Worm (Caenorhabditis elegans) whole organism, early embryonic: ENCODE measurements around the gene K12H6.6.

Experiments used
- B0310.2 ChIP-seq: sonication (generic microtip); optimal IDR thresholded peaks from 2 replicates; lab custom pipeline; 2016; ENCODE audit warnings: mild to moderate bottlenecking, missing genetic modification characterization, missing compliant biosample characterization
- ama-1 ChIP-seq: fragments of 150-350 bp; optimal IDR thresholded peaks from 2 replicates; lab custom pipeline; 2014
- ceh-13 ChIP-seq: fragments of 200-800 bp; sonication (Bioruptor generic); optimal IDR thresholded peaks from 2 replicates; lab custom pipeline; 2018; ENCODE audit warnings: mild to moderate bottlenecking, missing genetic modification characterization, missing compliant biosample characterization
- ceh-36 ChIP-seq: sonication (generic microtip); optimal IDR thresholded peaks from 2 replicates; lab custom pipeline; 2016; ENCODE audit warnings: missing genetic modification characterization, inconsistent platforms, missing compliant biosample characterization
- ets-7 ChIP-seq: sonication (generic microtip); optimal IDR thresholded peaks from 2 replicates; lab custom pipeline; 2016; ENCODE audit warnings: missing genotype, missing genetic modification characterization, missing compliant biosample characterization
- flt-1 ChIP-seq: fragments of 200-800 bp; sonication (Bioruptor generic); IDR thresholded peaks from 2 replicates; pipeline ENCODE4 v1.3.6; 2022; ENCODE audit warnings: missing genetic modification characterization, missing compliant biosample characterization
- hmbx-1 ChIP-seq: sonication (generic microtip); optimal IDR thresholded peaks from 2 replicates; lab custom pipeline; 2016; ENCODE audit warnings: mild to moderate bottlenecking, missing genetic modification characterization, missing compliant biosample characterization
- hnd-1 ChIP-seq: sonication (generic microtip); optimal IDR thresholded peaks from 2 replicates; lab custom pipeline; 2016; ENCODE audit warnings: missing genetic modification characterization, missing compliant biosample characterization
- pes-1 ChIP-seq: fragments of 200-800 bp; sonication (Bioruptor generic); IDR thresholded peaks from 2 replicates; pipeline ENCODE4 v1.3.6; 2022; ENCODE audit warnings: missing genetic modification reagents, missing genetic modification characterization, missing compliant biosample characterization
- scrt-1 ChIP-seq: fragments of 200-800 bp; sonication (Bioruptor generic); IDR thresholded peaks from 2 replicates; pipeline ENCODE4 v1.3.6; 2022; ENCODE audit warnings: missing genetic modification characterization, missing compliant biosample characterization
- sea-1 ChIP-seq: fragments of 200-800 bp; sonication (Bioruptor generic); conservative IDR thresholded peaks from 2 replicates; pipeline ENCODE4 v1.3.6; 2022; ENCODE audit warnings: missing genetic modification characterization, missing compliant biosample characterization
- tbx-11 ChIP-seq: fragments of 200-800 bp; sonication (Bioruptor generic); IDR thresholded peaks from 2 replicates; pipeline ENCODE4 v1.3.6; 2022; ENCODE audit warnings: missing genetic modification characterization, missing compliant biosample characterization
- tra-4 ChIP-seq: sonication (generic microtip); optimal IDR thresholded peaks from 2 replicates; lab custom pipeline; 2017; ENCODE audit warnings: missing genetic modification characterization, missing compliant biosample characterization

DNA sequence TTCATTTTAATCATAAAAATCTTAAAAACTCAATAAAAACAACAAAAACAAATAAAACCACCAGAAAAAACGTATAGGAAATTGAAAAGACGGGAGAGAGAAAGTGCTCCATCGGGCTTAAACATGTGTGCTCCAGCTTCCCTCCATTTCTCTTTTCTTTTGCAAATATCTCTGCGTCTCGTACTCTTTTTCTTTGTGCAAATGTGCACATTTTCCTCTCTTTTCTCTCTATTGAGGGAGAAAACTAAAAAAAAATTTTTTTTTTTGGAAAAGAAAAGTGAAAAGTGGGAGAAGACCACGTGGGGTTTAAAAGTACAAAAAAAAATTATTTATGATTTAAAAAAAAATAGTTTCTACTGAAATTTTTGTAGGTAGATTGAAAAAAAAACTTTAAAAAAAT lies 26.8 kb downstream of the K12H6.6 start:
- TF ChIP-seq scrt-1 (GFP tag; lab: Robert Waterston, UW), result no peak
- TF ChIP-seq ama-1 (lab: Kevin White, UChicago), result no peak
- TF ChIP-seq tbx-11 (GFP tag; lab: Robert Waterston, UW), result no peak
- no peak for TF ChIP-seq flt-1
- no peak for TF ChIP-seq hnd-1 (tag; lab: Kevin White, UChicago)
- no peak for TF ChIP-seq ceh-13 (GFP tag; lab: Kevin White, UChicago)
- no peak for TF ChIP-seq tra-4
- no peak for TF ChIP-seq ceh-36 (tag; lab: Kevin White, UChicago)
- TF ChIP-seq sea-1 (GFP tag; lab: Robert Waterston, UW), result no peak
- TF ChIP-seq ets-7, result no peak
- no peak for TF ChIP-seq B0310.2 (tag; lab: Kevin White, UChicago)
- no peak for TF ChIP-seq hmbx-1 (tag; lab: Kevin White, UChicago)
- no peak for TF ChIP-seq pes-1 (GFP tag; lab: Robert Waterston, UW)
